ENCODE assay signal across 1 worm cellular context in genomic region chrX:15630790-15631204, ce11.
TF ChIP-seq lines count a peak whose summit lies in the region.

No protein-coding gene starts in this region.

TF ChIP-seq in whole organism, L1 larva, 84 proteins besides CTCF, POLR2A, EP300 and RAD21 (continued from another document):
- TF ChIP-seq efl-3 (GFP tag; optimal IDR thresholded peaks at IDR 0.05; lab: Kevin White, UChicago) (no peak), unc-62 (GFP tag; optimal IDR thresholded peaks at IDR 0.05; lab: Kevin White, UChicago) (no peak), fkh-4 (tag; optimal IDR thresholded peaks at IDR 0.05; lab: Kevin White, UChicago; ENCODE audit: borderline replicate concordance) (no peak), dpl-1 (GFP tag; optimal IDR thresholded peaks at IDR 0.05; lab: Kevin White, UChicago) (no peak), fkh-8 (tag; optimal IDR thresholded peaks at IDR 0.05; lab: Kevin White, UChicago) (peak; percentile 27), nhr-85 (tag; lab: Kevin White, UChicago) (no peak), ceh-82 (tag; optimal IDR thresholded peaks at IDR 0.05; lab: Kevin White, UChicago) (peak in 2 of 3 experiments; percentile 45 to 69), sup-37 (GFP tag; optimal IDR thresholded peaks at IDR 0.05; lab: Kevin White, UChicago) (no peak), swsn-7 (tag; optimal IDR thresholded peaks at IDR 0.05; lab: Kevin White, UChicago) (peak; percentile 6), pqm-1 (tag; optimal IDR thresholded peaks at IDR 0.05; lab: Kevin White, UChicago) (no peak), ets-5 (GFP tag; IDR thresholded peaks at IDR 0.05; lab: Robert Waterston, UW) (no peak), nhr-47 (tag; optimal IDR thresholded peaks at IDR 0.05; lab: Kevin White, UChicago) (peak; percentile 24), rnt-1 (tag; optimal IDR thresholded peaks at IDR 0.05; lab: Kevin White, UChicago) (peak; percentile 43), alr-1 (tag; optimal IDR thresholded peaks at IDR 0.05; lab: Kevin White, UChicago; ENCODE audit: borderline replicate concordance) (no peak), nhr-71 (tag; optimal IDR thresholded peaks at IDR 0.05; lab: Kevin White, UChicago) (peak; percentile 65), hpl-2 (GFP tag; optimal IDR thresholded peaks at IDR 0.05; lab: Kevin White, UChicago) (no peak)
TF ChIP-seq in whole organism, L1 larva: peak in this region for 20.
